Worm (Caenorhabditis elegans) whole organism, L4/young adult: ENCODE measurements around the gene ins-2.

Experiments used
- W03F9.2 ChIP-seq: fragments of 150-350 bp; optimal IDR thresholded peaks from 2 replicates; lab custom pipeline; 2014; ENCODE audit warnings: missing biosample characterization, missing genetic modification characterization
- dao-5 ChIP-seq: sonication (generic microtip); optimal IDR thresholded peaks from 2 replicates; lab custom pipeline; 2016; ENCODE audit warnings: missing genotype, missing genetic modification characterization, moderate library complexity, missing compliant biosample characterization
- him-1 ChIP-seq: sonication (generic microtip); optimal IDR thresholded peaks from 2 replicates; lab custom pipeline; 2016; ENCODE audit warnings: missing genotype, missing genetic modification reagents, missing genetic modification characterization, missing compliant biosample characterization

Gene ins-2

ce11 chrII:5988224-5988623 lies at the start of gene ins-2:
ins-2 (plus strand) TSS chrII:5988524.
- TF ChIP-seq W03F9.2 (tag; lab: Kevin White, UChicago) (no peak), him-1 (tag; lab: Kevin White, UChicago) (no peak), dao-5 (no peak)

ce11 chrII:5940815-5941214 lies 47.5 kb upstream of the ins-2 start, which contains the start of gene F28B12.6:
F28B12.6 (plus strand) TSS chrII:5940863.
- TF ChIP-seq W03F9.2 (tag; lab: Kevin White, UChicago) (no peak), him-1 (tag; lab: Kevin White, UChicago) (no peak), dao-5 (no peak)

ce11 chrII:5942593-5942992 lies 45.7 kb upstream of the ins-2 start, which contains the start of gene F28B12.1:
F28B12.1 (plus strand) TSS chrII:5942927.
- TF ChIP-seq dao-5 (no peak), W03F9.2 (tag; lab: Kevin White, UChicago) (no peak), him-1 (tag; lab: Kevin White, UChicago) (peak; percentile 16)

ce11 chrII:5944268-5944667 lies 44.1 kb upstream of the ins-2 start, which contains the start of gene B0034.2:
B0034.2 (minus strand) TSS chrII:5944368.
- TF ChIP-seq W03F9.2 (tag; lab: Kevin White, UChicago) (no peak), him-1 (tag; lab: Kevin White, UChicago) (no peak), dao-5 (no peak)

ce11 chrII:5945818-5946217 lies 42.5 kb upstream of the ins-2 start:
- no peak for TF ChIP-seq dao-5
- no peak for TF ChIP-seq him-1 (tag; lab: Kevin White, UChicago)
- no peak for TF ChIP-seq W03F9.2 (tag; lab: Kevin White, UChicago)

ce11 chrII:5946438-5946837 lies 41.9 kb upstream of the ins-2 start:
- no peak for TF ChIP-seq W03F9.2 (tag; lab: Kevin White, UChicago)

- no peak for TF ChIP-seq him-1 (tag; lab: Kevin White, UChicago)
- TF ChIP-seq W03F9.2 (tag; lab: Kevin White, UChicago), result no peak
- no peak for TF ChIP-seq dao-5
These were observed 39.6 kb upstream of the ins-2 start for ce11 chrII:5948681-5949080.

ce11 chrII:5950657-5951056 lies 37.7 kb upstream of the ins-2 start:
- TF ChIP-seq him-1 (tag; lab: Kevin White, UChicago) (no peak), W03F9.2 (tag; lab: Kevin White, UChicago) (no peak), dao-5 (no peak)

ce11 chrII:5951745-5952144 lies 36.6 kb upstream of the ins-2 start:
- TF ChIP-seq him-1 (tag; lab: Kevin White, UChicago) (no peak), dao-5 (no peak), W03F9.2 (tag; lab: Kevin White, UChicago) (no peak)

- no peak for TF ChIP-seq W03F9.2 (tag; lab: Kevin White, UChicago)
- TF ChIP-seq him-1 (tag; lab: Kevin White, UChicago), result no peak
- no peak for TF ChIP-seq dao-5
These were observed 36.1 kb upstream of the ins-2 start for ce11 chrII:5952214-5952613.

- TF ChIP-seq W03F9.2 (tag; lab: Kevin White, UChicago) (no peak), him-1 (tag; lab: Kevin White, UChicago) (peak; percentile 6)
These were observed 32.6 kb upstream of the ins-2 start for ce11 chrII:5955638-5956167.

- TF ChIP-seq dao-5 (no peak), him-1 (tag; lab: Kevin White, UChicago) (no peak), W03F9.2 (tag; lab: Kevin White, UChicago) (no peak)
These were observed 31.7 kb upstream of the ins-2 start, which contains the start of gene casy-1 for ce11 chrII:5956583-5956982. casy-1 (minus strand) TSS chrII:5956683.

ce11 chrII:5957803-5958367 lies 30.4 kb upstream of the ins-2 start:
- no peak for TF ChIP-seq dao-5
- TF ChIP-seq him-1 (tag; lab: Kevin White, UChicago), result no peak
- TF ChIP-seq W03F9.2 (tag; lab: Kevin White, UChicago), result no peak

- TF ChIP-seq W03F9.2 (tag; lab: Kevin White, UChicago) (no peak), dao-5 (no peak), him-1 (tag; lab: Kevin White, UChicago) (no peak)
These were observed 28.7 kb upstream of the ins-2 start for ce11 chrII:5959575-5960119.

- TF ChIP-seq W03F9.2 (tag; lab: Kevin White, UChicago) (no peak), him-1 (tag; lab: Kevin White, UChicago) (no peak), dao-5 (no peak)
These were observed 27.0 kb upstream of the ins-2 start, which contains the start of gene B0034.7 for ce11 chrII:5961317-5961716. B0034.7 (plus strand) TSS chrII:5961617.
